Worm (Caenorhabditis elegans): Measurements from ENCODE around the gene srh-62.

ce11 chrV:370033-370432, 32.9 kb downstream of the srh-62 start, which contains the start of gene mltn-7:
- TF ChIP-seq nhr-6 (tag; optimal IDR thresholded peaks at IDR 0.05), result no peak
- TF ChIP-seq unc-39 (tag; optimal IDR thresholded peaks at IDR 0.05), result no peak
- TF ChIP-seq nhr-237 (tag; optimal IDR thresholded peaks at IDR 0.05), result no peak
- TF ChIP-seq egl-27 (tag; optimal IDR thresholded peaks at IDR 0.05), result no peak

Measured in whole organism, L2 larva.